Fruit fly (Drosophila melanogaster) whole organism, prepupa: ENCODE data around the gene CG11417.

Experiments used
- Blimp-1 ChIP-seq: fragments of 200-800 bp; sonication (Bioruptor generic); optimal IDR thresholded peaks from 3 replicates; lab custom pipeline; 2017; ENCODE audit warnings: missing biosample characterization, missing genetic modification characterization, mild to moderate bottlenecking, moderate library complexity, missing genetic modification reagents
- CG11294 ChIP-seq: fragments of 200-800 bp; sonication (Bioruptor generic); IDR thresholded peaks from 2 replicates; pipeline ENCODE4 v1.3.6; 2022; ENCODE audit warnings: missing biosample characterization, missing genetic modification characterization
- CG11762 ChIP-seq: fragments of 200-800 bp; sonication (Bioruptor generic); optimal IDR thresholded peaks from 3 replicates; lab custom pipeline; 2016; ENCODE audit warnings: missing biosample characterization, missing genetic modification characterization; ENCODE audit not compliant: insufficient read depth
- CG15336 ChIP-seq: fragments of 200-800 bp; sonication (Bioruptor generic); IDR thresholded peaks from 2 replicates; pipeline ENCODE4 v1.3.6; 2022; ENCODE audit warnings: missing biosample characterization, missing genetic modification characterization
- CG16779 ChIP-seq: fragments of 200-800 bp; sonication (Bioruptor generic); optimal IDR thresholded peaks from 3 replicates; lab custom pipeline; 2017; ENCODE audit warnings: missing biosample characterization, mild to moderate bottlenecking, missing genetic modification characterization
- CG6276 ChIP-seq: fragments of 200-800 bp; sonication (Bioruptor generic); optimal IDR thresholded peaks from 2 replicates; lab custom pipeline; 2017; ENCODE audit warnings: missing biosample characterization, mild to moderate bottlenecking, missing genetic modification characterization
- Eip75B ChIP-seq: fragments of 200-800 bp; sonication (Bioruptor generic); optimal IDR thresholded peaks from 3 replicates; lab custom pipeline; 2016; ENCODE audit warnings: missing biosample characterization, missing genetic modification characterization
- Eip78C ChIP-seq: fragments of 200-800 bp; sonication (Bioruptor generic); peaks from one replicate; lab custom pipeline; 2016; ENCODE audit warnings: missing biosample characterization, missing genetic modification characterization
- Ets96B ChIP-seq: fragments of 200-800 bp; optimal IDR thresholded peaks from 2 replicates; lab custom pipeline; 2019; ENCODE audit warnings: missing biosample characterization, mild to moderate bottlenecking, missing genetic modification characterization, moderate library complexity
- Hr38 ChIP-seq: sonication (Bioruptor generic); optimal IDR thresholded peaks from 2 replicates; lab custom pipeline; 2016; ENCODE audit warnings: missing biosample characterization, missing genetic modification characterization
- Met ChIP-seq: fragments of 200-800 bp; sonication (Bioruptor generic); optimal IDR thresholded peaks from 3 replicates; lab custom pipeline; 2016; ENCODE audit warnings: missing biosample characterization, missing genetic modification characterization
- achi ChIP-seq: fragments of 200-800 bp; sonication (Bioruptor generic); optimal IDR thresholded peaks from 3 replicates; lab custom pipeline; 2016; ENCODE audit warnings: missing biosample characterization, missing genetic modification characterization
- esn ChIP-seq: fragments of 200-800 bp; sonication (Bioruptor generic); optimal IDR thresholded peaks from 2 replicates; lab custom pipeline; 2016; ENCODE audit warnings: missing biosample characterization, mild to moderate bottlenecking, missing genetic modification characterization, moderate library complexity
- fkh ChIP-seq: fragments of 200-800 bp; sonication (Bioruptor generic); optimal IDR thresholded peaks from 3 replicates; lab custom pipeline; 2017; ENCODE audit warnings: missing biosample characterization, mild to moderate bottlenecking, missing genetic modification characterization, moderate library complexity
- net ChIP-seq: fragments of 200-800 bp; sonication (Bioruptor generic); optimal IDR thresholded peaks from 3 replicates; lab custom pipeline; 2016; ENCODE audit warnings: missing biosample characterization, missing genetic modification characterization

Gene CG11417

dm6 chrX:1399056-1400003 is 45.5 kb downstream of the CG11417 start (continued):
- TF ChIP-seq achi (GFP tag; lab: Kevin White, UChicago): peak; percentile 13
- no peak for TF ChIP-seq CG15336
- TF ChIP-seq fkh (GFP tag; lab: Kevin White, UChicago): no peak
- TF ChIP-seq Eip78C (GFP tag; lab: Kevin White, UChicago): peak; percentile 72
- TF ChIP-seq Met (GFP tag; lab: Kevin White, UChicago): peak; percentile 32
- TF ChIP-seq CG6276 (GFP tag; lab: Kevin White, UChicago): peak; percentile 13
- TF ChIP-seq net (GFP tag; lab: Kevin White, UChicago): no peak
- TF ChIP-seq CG16779 (tag; lab: Kevin White, UChicago): no peak
- no peak for TF ChIP-seq Ets96B (tag; lab: Kevin White, UChicago)
- peak; percentile 27 for TF ChIP-seq esn (GFP tag; lab: Kevin White, UChicago)

DNA sequence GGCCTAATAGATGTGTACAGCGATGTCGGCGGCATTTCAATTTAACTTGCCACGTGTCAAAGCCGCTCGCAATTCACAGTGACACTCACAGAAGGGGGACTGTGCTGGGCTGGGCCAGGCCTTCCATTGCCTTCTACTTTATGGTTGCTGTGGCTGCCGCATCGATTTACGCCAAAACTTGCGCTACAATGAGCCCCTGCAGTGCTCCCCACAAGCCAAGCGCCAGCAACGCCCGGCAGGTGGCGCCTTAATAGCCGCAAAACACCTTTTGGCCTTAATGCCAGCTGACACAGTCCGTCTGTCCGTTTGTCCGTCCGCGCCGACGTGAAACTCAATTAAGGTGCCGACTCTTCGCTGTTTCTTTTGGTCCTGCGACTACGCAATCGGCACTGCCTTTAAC is 51.2 kb downstream of the CG11417 start:
- TF ChIP-seq Eip75B (no peak), Hr38 (GFP tag; lab: Kevin White, UChicago) (no peak), Blimp-1 (GFP tag; lab: Kevin White, UChicago) (no peak), CG11294 (GFP tag; lab: Robert Waterston, UW) (no peak)

dm6 chrX:1405779-1406178 is 52.0 kb downstream of the CG11417 start:
- TF ChIP-seq CG11762 (GFP tag; lab: Kevin White, UChicago) (no peak), achi (GFP tag; lab: Kevin White, UChicago) (no peak)
